Worm (Caenorhabditis elegans) whole organism, mixed stage, embryonic: Measurements from ENCODE around the gene C44B7.5.

Experiments used
- M03D4.4 ChIP-seq: sonication (generic microtip); optimal IDR thresholded peaks from 2 replicates; lab custom pipeline; 2017; ENCODE audit warnings: mild to moderate bottlenecking, missing genetic modification characterization, missing compliant biosample characterization
- bed-3 ChIP-seq: fragments of 200-800 bp; sonication (Bioruptor generic); optimal IDR thresholded peaks from 3 replicates; lab custom pipeline; 2018; ENCODE audit warnings: mild to moderate bottlenecking, missing genetic modification characterization, moderate library complexity, missing compliant biosample characterization
- blmp-1 ChIP-seq: fragments of 150-350 bp; optimal IDR thresholded peaks from 2 replicates; lab custom pipeline; 2014; ENCODE audit warnings: missing biosample characterization, missing genetic modification characterization
- ceh-39 ChIP-seq: fragments of 150-350 bp; optimal IDR thresholded peaks from 2 replicates; lab custom pipeline; 2014; ENCODE audit warnings: missing biosample characterization, missing genetic modification characterization
- ceh-43 ChIP-seq: fragments of 200-800 bp; sonication (Bioruptor generic); optimal IDR thresholded peaks from 2 replicates; lab custom pipeline; 2018; ENCODE audit warnings: mild to moderate bottlenecking, missing genetic modification characterization, moderate library complexity, missing compliant biosample characterization
- ceh-83 ChIP-seq: fragments of 200-800 bp; sonication (Bioruptor generic); optimal IDR thresholded peaks from 2 replicates; lab custom pipeline; 2018; ENCODE audit warnings: mild to moderate bottlenecking, missing genetic modification characterization, missing compliant biosample characterization
- ces-1 ChIP-seq: fragments of 150-350 bp; optimal IDR thresholded peaks from 2 replicates; lab custom pipeline; 2014; ENCODE audit warnings: missing biosample characterization, missing genetic modification reagents, missing genetic modification characterization
- cnd-1 ChIP-seq: fragments of 200-800 bp; sonication (Bioruptor generic); optimal IDR thresholded peaks from 2 replicates; lab custom pipeline; 2018; ENCODE audit warnings: mild to moderate bottlenecking, missing genetic modification characterization, missing compliant biosample characterization
- drap-1 ChIP-seq: fragments of 200-800 bp; sonication (Bioruptor generic); optimal IDR thresholded peaks from 3 replicates; lab custom pipeline; 2018; ENCODE audit warnings: mild to moderate bottlenecking, missing genetic modification characterization, missing compliant biosample characterization
- elt-1 ChIP-seq: sonication (generic microtip); optimal IDR thresholded peaks from 2 replicates; lab custom pipeline; 2017; ENCODE audit warnings: missing genetic modification characterization, mild to moderate bottlenecking, missing compliant biosample characterization, antibody characterized with exemption, moderate library complexity, borderline replicate concordance; ENCODE audit not compliant: insufficient read depth
- elt-3 ChIP-seq: fragments of 150-350 bp; optimal IDR thresholded peaks from 2 replicates; lab custom pipeline; 2014; ENCODE audit warnings: missing biosample characterization, missing genetic modification characterization
- flh-1 ChIP-seq: fragments of 200-800 bp; sonication (Bioruptor generic); optimal IDR thresholded peaks from 2 replicates; lab custom pipeline; 2018; ENCODE audit warnings: mild to moderate bottlenecking, missing genetic modification characterization, moderate library complexity, missing compliant biosample characterization
- ham-2 ChIP-seq: fragments of 200-800 bp; sonication (Bioruptor generic); optimal IDR thresholded peaks from 2 replicates; lab custom pipeline; 2018; ENCODE audit warnings: mild to moderate bottlenecking, missing genetic modification characterization, missing compliant biosample characterization
- hlh-1 ChIP-seq: fragments of 150-350 bp; optimal IDR thresholded peaks from 2 replicates; lab custom pipeline; 2014; ENCODE audit warnings: missing biosample characterization, missing genetic modification reagents, missing genetic modification characterization
- lin-13 ChIP-seq: fragments of 150-350 bp; optimal IDR thresholded peaks from 2 replicates; lab custom pipeline; 2014; ENCODE audit warnings: missing biosample characterization, missing genetic modification characterization
- lin-32 ChIP-seq: fragments of 200-800 bp; sonication (Bioruptor generic); optimal IDR thresholded peaks from 2 replicates; lab custom pipeline; 2018; ENCODE audit warnings: mild to moderate bottlenecking, missing genetic modification characterization, missing compliant biosample characterization
- lsy-2 ChIP-seq: fragments of 150-350 bp; optimal IDR thresholded peaks from 2 replicates; lab custom pipeline; 2014; ENCODE audit warnings: missing biosample characterization, missing genetic modification characterization
- mab-5 ChIP-seq: fragments of 150-350 bp; optimal IDR thresholded peaks from 2 replicates; lab custom pipeline; 2014; ENCODE audit warnings: missing biosample characterization, missing genetic modification characterization
- mep-1 ChIP-seq: fragments of 150-350 bp; optimal IDR thresholded peaks from 2 replicates; lab custom pipeline; 2017; ENCODE audit warnings: missing biosample characterization, missing genetic modification reagents, missing genetic modification characterization, inconsistent platforms
- mls-2 ChIP-seq: sonication (generic microtip); optimal IDR thresholded peaks from 2 replicates; lab custom pipeline; 2016; ENCODE audit warnings: mild to moderate bottlenecking, missing genetic modification characterization, moderate library complexity, missing compliant biosample characterization
- nhr-12 ChIP-seq: fragments of 150-350 bp; optimal IDR thresholded peaks from 2 replicates; lab custom pipeline; 2014; ENCODE audit warnings: missing biosample characterization, missing genetic modification characterization
- nhr-2 ChIP-seq: fragments of 150-350 bp; optimal IDR thresholded peaks from 2 replicates; lab custom pipeline; 2014; ENCODE audit warnings: missing biosample characterization, missing genetic modification characterization
- nhr-237 ChIP-seq: fragments of 150-350 bp; optimal IDR thresholded peaks from 2 replicates; lab custom pipeline; 2014; ENCODE audit warnings: missing biosample characterization, missing genetic modification characterization
- nhr-28 ChIP-seq: fragments of 150-350 bp; optimal IDR thresholded peaks from 2 replicates; lab custom pipeline; 2014; ENCODE audit warnings: missing biosample characterization, missing genetic modification characterization
- nhr-76 ChIP-seq: sonication (generic microtip); optimal IDR thresholded peaks from 2 replicates; lab custom pipeline; 2017; ENCODE audit warnings: missing biosample characterization, missing genetic modification characterization
- pha-4 ChIP-seq: fragments of 150-350 bp; optimal IDR thresholded peaks from 2 replicates; lab custom pipeline; 2018; ENCODE audit warnings: missing biosample characterization, missing genetic modification reagents, missing genetic modification characterization
- sem-2 ChIP-seq: fragments of 200-800 bp; sonication (Bioruptor generic); optimal IDR thresholded peaks from 2 replicates; lab custom pipeline; 2018; ENCODE audit warnings: mild to moderate bottlenecking, missing genetic modification characterization, missing compliant biosample characterization
- snpc-4 ChIP-seq: fragments of 150-350 bp; optimal IDR thresholded peaks from 2 replicates; lab custom pipeline; 2014; ENCODE audit warnings: missing biosample characterization, missing genetic modification characterization
- sptf-1 ChIP-seq: sonication (generic microtip); optimal IDR thresholded peaks from 2 replicates; lab custom pipeline; 2017; ENCODE audit warnings: mild to moderate bottlenecking, missing genetic modification characterization, moderate library complexity, missing compliant biosample characterization
- tbx-8 ChIP-seq: fragments of 200-800 bp; sonication (Bioruptor generic); optimal IDR thresholded peaks from 2 replicates; lab custom pipeline; 2018; ENCODE audit warnings: mild to moderate bottlenecking, missing genetic modification characterization, moderate library complexity, missing compliant biosample characterization
- unc-120 ChIP-seq: sonication (generic microtip); optimal IDR thresholded peaks from 2 replicates; lab custom pipeline; 2017; ENCODE audit warnings: missing genetic modification characterization, missing compliant biosample characterization; ENCODE audit not compliant: poor library complexity, severe bottlenecking
- unc-39 ChIP-seq: fragments of 150-350 bp; optimal IDR thresholded peaks from 2 replicates; lab custom pipeline; 2014; ENCODE audit warnings: missing biosample characterization, missing genetic modification characterization
- unc-62 ChIP-seq: fragments of 150-350 bp; optimal IDR thresholded peaks from 2 replicates; lab custom pipeline; 2014; ENCODE audit warnings: missing biosample characterization, missing genetic modification reagents, missing genetic modification characterization
- zip-8 ChIP-seq: fragments of 150-350 bp; optimal IDR thresholded peaks from 2 replicates; lab custom pipeline; 2014; ENCODE audit warnings: missing biosample characterization, missing genetic modification characterization
- ztf-11 ChIP-seq: fragments of 150-350 bp; optimal IDR thresholded peaks from 2 replicates; lab custom pipeline; 2014; ENCODE audit warnings: missing biosample characterization, missing genetic modification characterization

The C44B7.5 gene

DNA sequence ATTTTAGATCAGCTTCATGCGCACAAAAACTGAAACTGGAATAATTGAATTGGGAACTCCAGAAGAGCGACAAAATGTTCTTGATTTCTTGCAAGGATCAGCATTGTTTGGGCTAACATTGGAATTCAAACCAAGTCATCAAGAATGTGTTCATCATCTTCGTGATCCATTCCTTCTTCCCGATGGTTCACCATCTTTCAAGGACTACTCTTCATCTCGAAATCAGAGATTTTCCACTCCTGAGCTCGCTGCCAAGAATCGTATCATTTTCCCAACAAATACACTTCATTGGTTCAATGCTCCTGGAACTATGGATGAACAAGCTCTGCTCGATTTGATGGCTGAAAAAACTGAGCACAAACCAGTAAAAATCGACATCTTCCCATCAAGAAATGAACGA lies 28.3 kb upstream of the C44B7.5 start:
- no peak for TF ChIP-seq zip-8 (tag; lab: Kevin White, UChicago)
- TF ChIP-seq ztf-11 (tag; lab: Kevin White, UChicago) = no peak
- TF ChIP-seq unc-39 (tag; lab: Kevin White, UChicago) = no peak
- no peak for TF ChIP-seq mls-2
- TF ChIP-seq snpc-4 (tag; lab: Kevin White, UChicago) = no peak
- no peak for TF ChIP-seq mab-5 (tag; lab: Kevin White, UChicago)
- no peak for TF ChIP-seq ceh-39 (tag; lab: Kevin White, UChicago)
- no peak for TF ChIP-seq nhr-12

DNA sequence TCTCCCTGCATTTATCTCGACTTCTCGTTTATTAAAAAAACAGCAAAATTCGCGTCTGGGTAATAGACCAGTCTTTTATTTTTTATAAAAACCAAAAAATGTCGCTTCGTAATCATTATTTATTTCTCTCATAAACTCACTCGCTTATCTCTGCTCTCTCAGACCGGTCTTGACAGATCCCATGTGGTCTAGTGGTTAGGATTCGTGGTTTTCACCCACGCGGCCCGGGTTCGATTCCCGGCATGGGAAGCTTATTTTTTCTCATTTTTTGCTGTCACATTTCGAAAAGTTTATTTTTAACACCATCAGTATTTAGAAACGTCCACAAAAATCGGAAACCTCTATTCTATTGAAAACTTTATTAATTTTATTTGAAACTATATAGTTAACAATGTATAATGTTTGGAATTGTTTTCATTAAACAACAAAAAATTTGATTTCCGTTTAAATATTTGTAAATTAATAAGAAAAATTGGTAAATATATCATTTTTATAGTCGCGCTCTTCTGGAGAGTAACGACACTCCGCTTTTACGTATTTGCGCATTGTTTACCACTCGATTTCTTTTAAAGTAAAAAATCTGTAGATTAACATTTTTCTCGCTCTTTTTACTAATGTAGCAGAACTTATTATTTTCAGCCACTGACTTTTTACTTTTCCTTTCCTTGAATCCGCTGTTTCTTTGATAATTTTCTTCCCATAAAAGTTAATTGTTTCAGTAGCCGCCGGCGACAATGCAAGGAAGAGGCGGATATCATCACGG lies 25.8 kb upstream of the C44B7.5 start, which contains the start of gene hrpl-1:
Gene hrpl-1 (plus strand): TSS at position 713 of the 763 bp plus-strand sequence.
- no peak for TF ChIP-seq mab-5 (tag; lab: Kevin White, UChicago)
- peak; percentile 62 for TF ChIP-seq ceh-83 (GFP tag; lab: Kevin White, UChicago)
- TF ChIP-seq tbx-8 (GFP tag; lab: Kevin White, UChicago) = peak; percentile 28
- TF ChIP-seq nhr-76 = no peak
- TF ChIP-seq ceh-43 (GFP tag; lab: Kevin White, UChicago) = no peak
- no peak for TF ChIP-seq flh-1 (GFP tag; lab: Kevin White, UChicago)
- TF ChIP-seq lsy-2 = peak; percentile 26
- no peak for TF ChIP-seq snpc-4 (tag; lab: Kevin White, UChicago)
- no peak for TF ChIP-seq blmp-1 (tag; lab: Kevin White, UChicago)
- peak; percentile 76 for TF ChIP-seq sptf-1 (tag; lab: Kevin White, UChicago)
- no peak for TF ChIP-seq elt-1
- peak; percentile 11 for TF ChIP-seq bed-3
- peak; percentile 59 for TF ChIP-seq cnd-1 (tag; lab: Kevin White, UChicago)
- no peak for TF ChIP-seq elt-3 (tag; lab: Kevin White, UChicago)
- no peak for TF ChIP-seq pha-4
- no peak for TF ChIP-seq ztf-11 (tag; lab: Kevin White, UChicago)
- no peak for TF ChIP-seq ceh-39 (tag; lab: Kevin White, UChicago)
- no peak for TF ChIP-seq zip-8 (tag; lab: Kevin White, UChicago)
- TF ChIP-seq drap-1 (GFP tag; lab: Kevin White, UChicago) = no peak
- peak; percentile 52 for TF ChIP-seq sem-2 (GFP tag; lab: Kevin White, UChicago)
- TF ChIP-seq M03D4.4 = peak; percentile 73
- TF ChIP-seq ham-2 (GFP tag; lab: Kevin White, UChicago) = no peak
- TF ChIP-seq lin-32 = peak; percentile 14
- no peak for TF ChIP-seq nhr-12
- no peak for TF ChIP-seq nhr-2 (tag; lab: Kevin White, UChicago)
- TF ChIP-seq mls-2 = no peak
- no peak for TF ChIP-seq hlh-1 (tag; lab: Kevin White, UChicago)
- TF ChIP-seq unc-120 (tag; lab: Kevin White, UChicago) = no peak
- no peak for TF ChIP-seq unc-62 (GFP tag; lab: Kevin White, UChicago)
- no peak for TF ChIP-seq ces-1 (GFP tag; lab: Kevin White, UChicago)
- no peak for TF ChIP-seq nhr-237 (tag; lab: Kevin White, UChicago)
- no peak for TF ChIP-seq lin-13 (tag; lab: Kevin White, UChicago)
- no peak for TF ChIP-seq unc-39 (tag; lab: Kevin White, UChicago)
- no peak for TF ChIP-seq nhr-28
- TF ChIP-seq mep-1 (tag; lab: Kevin White, UChicago) = no peak

DNA sequence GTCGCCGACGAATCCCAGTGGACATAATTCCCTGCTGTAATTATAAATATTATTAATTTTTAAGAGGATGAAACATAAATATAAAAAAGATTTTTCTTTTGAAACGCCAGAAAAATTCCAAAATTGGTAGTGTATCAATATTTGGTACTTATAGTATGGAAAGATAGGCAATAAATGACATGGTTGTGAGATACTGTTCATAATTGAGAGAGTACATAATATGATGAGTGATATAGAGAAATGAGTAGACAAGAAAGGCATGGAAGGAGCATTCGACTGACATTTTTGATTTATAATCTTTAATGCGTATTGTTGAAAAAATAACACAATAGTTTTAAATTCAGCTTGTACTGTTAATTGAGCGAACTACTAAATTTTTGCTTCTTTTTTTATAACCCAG lies 25.1 kb upstream of the C44B7.5 start, which contains the start of gene C44B7.11:
Gene C44B7.11 (minus strand): TSS at position 34 of the 400 bp plus-strand sequence.
- TF ChIP-seq ceh-43 (GFP tag; lab: Kevin White, UChicago) = no peak
- no peak for TF ChIP-seq nhr-237 (tag; lab: Kevin White, UChicago)
- TF ChIP-seq unc-62 (GFP tag; lab: Kevin White, UChicago) = no peak
- TF ChIP-seq nhr-28 = no peak
- TF ChIP-seq sptf-1 (tag; lab: Kevin White, UChicago) = no peak
- no peak for TF ChIP-seq mab-5 (tag; lab: Kevin White, UChicago)
- no peak for TF ChIP-seq hlh-1 (tag; lab: Kevin White, UChicago)
- no peak for TF ChIP-seq blmp-1 (tag; lab: Kevin White, UChicago)
- TF ChIP-seq flh-1 (GFP tag; lab: Kevin White, UChicago) = no peak
- no peak for TF ChIP-seq cnd-1 (tag; lab: Kevin White, UChicago)
- no peak for TF ChIP-seq lin-32
- TF ChIP-seq snpc-4 (tag; lab: Kevin White, UChicago) = no peak
- no peak for TF ChIP-seq unc-39 (tag; lab: Kevin White, UChicago)
- no peak for TF ChIP-seq M03D4.4
- TF ChIP-seq nhr-76 = no peak
- no peak for TF ChIP-seq elt-1
- no peak for TF ChIP-seq tbx-8 (GFP tag; lab: Kevin White, UChicago)
- no peak for TF ChIP-seq lsy-2
